Fruit fly (Drosophila melanogaster): ENCODE measurements around the gene ncm.
A peak's percentile ranks its signal among the peaks of the same experiment; 100 is the strongest.

The ncm gene

dm6 chr2L:18469544-18470109, 20.9 kb upstream of the ncm start:
- no peak for TF ChIP-seq tj (GFP tag; optimal IDR thresholded peaks at IDR 0.05)
- no peak for TF ChIP-seq CG14711 (tag; optimal IDR thresholded peaks at IDR 0.05)
- no peak for TF ChIP-seq ovo (GFP tag; optimal IDR thresholded peaks at IDR 0.05)
- no peak for TF ChIP-seq kay (GFP tag; ENCODE audit: borderline replicate concordance)

- TF ChIP-seq bab1 (GFP tag; optimal IDR thresholded peaks at IDR 0.05) (no peak), cnc (optimal IDR thresholded peaks at IDR 0.05) (no peak), CG12768 (GFP tag; optimal IDR thresholded peaks at IDR 0.05) (no peak), tj (GFP tag; optimal IDR thresholded peaks at IDR 0.05) (no peak), CG1620 (GFP tag; optimal IDR thresholded peaks at IDR 0.05) (no peak), CG14711 (tag; optimal IDR thresholded peaks at IDR 0.05) (peak; percentile 45)
Observed at dm6 chr2L:18468607-18469015, 19.9 kb upstream of the ncm start.

- TF ChIP-seq Mnt (GFP tag; optimal IDR thresholded peaks at IDR 0.05) (no peak), Clk (GFP tag; optimal IDR thresholded peaks at IDR 0.05) (no peak), CG7045 (GFP tag; optimal IDR thresholded peaks at IDR 0.05) (no peak), tj (GFP tag; optimal IDR thresholded peaks at IDR 0.05) (no peak), CG33017 (tag; optimal IDR thresholded peaks at IDR 0.05) (no peak), Crg-1 (GFP tag; optimal IDR thresholded peaks at IDR 0.05) (no peak), pad (GFP tag; optimal IDR thresholded peaks at IDR 0.05) (no peak), Hr96 (GFP tag; optimal IDR thresholded peaks at IDR 0.05) (no peak), CG5204 (GFP tag; optimal IDR thresholded peaks at IDR 0.05) (no peak), CG14711 (tag; optimal IDR thresholded peaks at IDR 0.05) (no peak), bab1 (GFP tag; optimal IDR thresholded peaks at IDR 0.05) (no peak), ovo (GFP tag; optimal IDR thresholded peaks at IDR 0.05) (no peak), CG11617 (GFP tag; optimal IDR thresholded peaks at IDR 0.05) (no peak), CG7101 (tag; optimal IDR thresholded peaks at IDR 0.05) (no peak), toe (GFP tag; optimal IDR thresholded peaks at IDR 0.05) (no peak), cnc (optimal IDR thresholded peaks at IDR 0.05) (no peak)
Observed at dm6 chr2L:18468010-18468409, 19.3 kb upstream of the ncm start.

- TF ChIP-seq CG1620 (GFP tag; optimal IDR thresholded peaks at IDR 0.05), result no peak
- TF ChIP-seq toe (GFP tag; optimal IDR thresholded peaks at IDR 0.05), result no peak
- no peak for TF ChIP-seq Mnt (GFP tag; optimal IDR thresholded peaks at IDR 0.05)
- no peak for TF ChIP-seq CG33017 (tag; optimal IDR thresholded peaks at IDR 0.05)
- no peak for TF ChIP-seq tj (GFP tag; optimal IDR thresholded peaks at IDR 0.05)
- TF ChIP-seq pad (GFP tag; optimal IDR thresholded peaks at IDR 0.05), result no peak
- no peak for TF ChIP-seq cic (GFP tag; optimal IDR thresholded peaks at IDR 0.05)
- no peak for TF ChIP-seq CG12768 (GFP tag; optimal IDR thresholded peaks at IDR 0.05)
- TF ChIP-seq cnc (optimal IDR thresholded peaks at IDR 0.05), result no peak
- TF ChIP-seq kay (GFP tag; ENCODE audit: borderline replicate concordance), result no peak
- no peak for TF ChIP-seq CG11617 (GFP tag; optimal IDR thresholded peaks at IDR 0.05)
- TF ChIP-seq CG7045 (GFP tag; optimal IDR thresholded peaks at IDR 0.05), result no peak
- no peak for TF ChIP-seq ovo (GFP tag; optimal IDR thresholded peaks at IDR 0.05)
- TF ChIP-seq Crg-1 (GFP tag; optimal IDR thresholded peaks at IDR 0.05), result no peak
- TF ChIP-seq CG7101 (tag; optimal IDR thresholded peaks at IDR 0.05), result no peak
- no peak for TF ChIP-seq Clk (GFP tag; optimal IDR thresholded peaks at IDR 0.05)
- TF ChIP-seq bab1 (GFP tag; optimal IDR thresholded peaks at IDR 0.05), result no peak
- no peak for TF ChIP-seq Hr96 (GFP tag; optimal IDR thresholded peaks at IDR 0.05)
Observed at dm6 chr2L:18467464-18467863, 18.7 kb upstream of the ncm start.

- TF ChIP-seq CG5204 (GFP tag; optimal IDR thresholded peaks at IDR 0.05) (no peak), cnc (optimal IDR thresholded peaks at IDR 0.05) (no peak), CG33017 (tag; optimal IDR thresholded peaks at IDR 0.05) (no peak), bab1 (GFP tag; optimal IDR thresholded peaks at IDR 0.05) (no peak), toe (GFP tag; optimal IDR thresholded peaks at IDR 0.05) (no peak), pad (GFP tag; optimal IDR thresholded peaks at IDR 0.05) (no peak), ovo (GFP tag; optimal IDR thresholded peaks at IDR 0.05) (no peak), tj (GFP tag; optimal IDR thresholded peaks at IDR 0.05) (no peak), CG12768 (GFP tag; optimal IDR thresholded peaks at IDR 0.05) (no peak), Hr96 (GFP tag; optimal IDR thresholded peaks at IDR 0.05) (no peak), CG7101 (tag; optimal IDR thresholded peaks at IDR 0.05) (no peak), CG11617 (GFP tag; optimal IDR thresholded peaks at IDR 0.05) (no peak), kay (GFP tag; ENCODE audit: borderline replicate concordance) (no peak), Crg-1 (GFP tag; optimal IDR thresholded peaks at IDR 0.05) (no peak)
Observed at dm6 chr2L:18466669-18467068, 17.9 kb upstream of the ncm start.

- no peak for TF ChIP-seq cic (GFP tag; optimal IDR thresholded peaks at IDR 0.05)
Observed at dm6 chr2L:18466202-18466591, 17.4 kb upstream of the ncm start.

dm6 chr2L:18465402-18466201, 16.8 kb upstream of the ncm start:
- no peak for TF ChIP-seq pad (GFP tag; optimal IDR thresholded peaks at IDR 0.05)
- TF ChIP-seq kay (GFP tag; ENCODE audit: borderline replicate concordance), result peak; percentile 73

Measured in whole organism, adult.